Worm (Caenorhabditis elegans): ENCODE results near the gene del-5.

Gene del-5

ce11 chrX:11033952-11034287 lies 25.9 kb upstream of the del-5 start:
- no peak for TF ChIP-seq C34F6.9 (tag; optimal IDR thresholded peaks at IDR 0.05)
- TF ChIP-seq lin-39 (tag; optimal IDR thresholded peaks at IDR 0.05), result no peak
- TF ChIP-seq sem-4 (tag; optimal IDR thresholded peaks at IDR 0.05), result no peak
- no peak for TF ChIP-seq nhr-21 (tag; optimal IDR thresholded peaks at IDR 0.05)
- no peak for TF ChIP-seq elt-3 (tag; optimal IDR thresholded peaks at IDR 0.05)
- no peak for TF ChIP-seq unc-55 (GFP tag; optimal IDR thresholded peaks at IDR 0.05)
- TF ChIP-seq ZK546.5 (tag; optimal IDR thresholded peaks at IDR 0.05), result no peak

ce11 chrX:11033128-11033951 lies 25.4 kb upstream of the del-5 start:
- peak; percentile 63 for TF ChIP-seq blmp-1 (tag; optimal IDR thresholded peaks at IDR 0.05; ENCODE audit: insufficient read depth)
- peak; percentile 12 for TF ChIP-seq nhr-25 (tag; optimal IDR thresholded peaks at IDR 0.05)
- TF ChIP-seq ceh-16 (tag; optimal IDR thresholded peaks at IDR 0.05), result peak; percentile 64
- TF ChIP-seq ztf-4 (tag; optimal IDR thresholded peaks at IDR 0.05), result no peak

- TF ChIP-seq R02D3.7 (tag; optimal IDR thresholded peaks at IDR 0.05) (no peak), unc-39 (tag; optimal IDR thresholded peaks at IDR 0.05) (no peak), ztf-1 (GFP tag; conservative IDR thresholded peaks at IDR 0.05) (no peak), peb-1 (tag; optimal IDR thresholded peaks at IDR 0.05) (no peak), unc-62 (GFP tag; optimal IDR thresholded peaks at IDR 0.05) (no peak), gmeb-1 (tag; optimal IDR thresholded peaks at IDR 0.05) (no peak), nhr-11 (tag; optimal IDR thresholded peaks at IDR 0.05) (no peak), elt-1 (tag; optimal IDR thresholded peaks at IDR 0.05) (no peak), nhr-10 (tag; optimal IDR thresholded peaks at IDR 0.05) (no peak), nhr-237 (tag; optimal IDR thresholded peaks at IDR 0.05) (no peak), mab-5 (tag; optimal IDR thresholded peaks at IDR 0.05) (no peak), nhr-6 (tag; optimal IDR thresholded peaks at IDR 0.05) (no peak), lin-39 (tag; optimal IDR thresholded peaks at IDR 0.05) (no peak), egl-27 (tag; optimal IDR thresholded peaks at IDR 0.05) (no peak), ztf-4 (tag; optimal IDR thresholded peaks at IDR 0.05) (no peak), C34F6.9 (tag; optimal IDR thresholded peaks at IDR 0.05) (no peak), ceh-16 (tag; optimal IDR thresholded peaks at IDR 0.05) (no peak), snpc-4 (tag; optimal IDR thresholded peaks at IDR 0.05) (no peak)
Measured at ce11 chrX:11032412-11032811, 24.4 kb upstream of the del-5 start.

ce11 chrX:11031869-11032268 lies 23.9 kb upstream of the del-5 start:
- TF ChIP-seq nhr-129 (tag; optimal IDR thresholded peaks at IDR 0.05) (no peak), nhr-25 (tag; optimal IDR thresholded peaks at IDR 0.05) (no peak), nhr-6 (tag; optimal IDR thresholded peaks at IDR 0.05) (no peak), nhr-77 (tag; optimal IDR thresholded peaks at IDR 0.05) (no peak), ZK546.5 (tag; optimal IDR thresholded peaks at IDR 0.05) (no peak), sma-9 (GFP tag; optimal IDR thresholded peaks at IDR 0.05) (no peak), sma-9 (tag; optimal IDR thresholded peaks at IDR 0.05) (no peak), blmp-1 (tag; optimal IDR thresholded peaks at IDR 0.05; ENCODE audit: insufficient read depth) (no peak), unc-55 (GFP tag; optimal IDR thresholded peaks at IDR 0.05) (no peak)

ce11 chrX:11031047-11031695 lies 23.2 kb upstream of the del-5 start:
- TF ChIP-seq sma-3 (GFP tag; optimal IDR thresholded peaks at IDR 0.05) (peak; percentile 93), C34F6.9 (tag; optimal IDR thresholded peaks at IDR 0.05) (peak; percentile 93), zag-1 (tag; optimal IDR thresholded peaks at IDR 0.05) (peak; percentile 92), nhr-129 (tag; optimal IDR thresholded peaks at IDR 0.05) (peak; percentile 92), lin-11 (tag; optimal IDR thresholded peaks at IDR 0.05) (peak; percentile 31), mab-5 (tag; optimal IDR thresholded peaks at IDR 0.05) (peak; percentile 65), sem-4 (tag; optimal IDR thresholded peaks at IDR 0.05) (peak; percentile 96), lin-13 (GFP tag; optimal IDR thresholded peaks at IDR 0.05) (peak; percentile 78), lin-39 (tag; optimal IDR thresholded peaks at IDR 0.05) (peak; percentile 30), F13H6.1 (tag; optimal IDR thresholded peaks at IDR 0.05) (peak; percentile 99), aly-2 (tag; optimal IDR thresholded peaks at IDR 0.05) (no peak), gmeb-1 (tag; optimal IDR thresholded peaks at IDR 0.05) (peak; percentile 66), R02D3.7 (tag; optimal IDR thresholded peaks at IDR 0.05) (no peak), ztf-4 (tag; optimal IDR thresholded peaks at IDR 0.05) (peak; percentile 73), skn-1 (tag; optimal IDR thresholded peaks at IDR 0.05) (no peak), blmp-1 (tag; optimal IDR thresholded peaks at IDR 0.05; ENCODE audit: insufficient read depth) (peak; percentile 52), unc-62 (GFP tag; optimal IDR thresholded peaks at IDR 0.05) (peak; percentile 48), ceh-82 (tag; optimal IDR thresholded peaks at IDR 0.05) (peak; percentile 58), nhr-25 (tag; optimal IDR thresholded peaks at IDR 0.05) (peak; percentile 93), nhr-11 (tag; optimal IDR thresholded peaks at IDR 0.05) (peak; percentile 32), sma-9 (GFP tag; optimal IDR thresholded peaks at IDR 0.05) (peak; percentile 83), sma-9 (tag; optimal IDR thresholded peaks at IDR 0.05) (peak; percentile 43), alr-1 (tag; optimal IDR thresholded peaks at IDR 0.05) (no peak), egl-27 (tag; optimal IDR thresholded peaks at IDR 0.05) (peak; percentile 92), nhr-21 (tag; optimal IDR thresholded peaks at IDR 0.05) (peak; percentile 90), unc-39 (tag; optimal IDR thresholded peaks at IDR 0.05) (peak; percentile 9), nhr-6 (tag; optimal IDR thresholded peaks at IDR 0.05) (peak; percentile 82), Y55F3AM.14 (GFP tag; optimal IDR thresholded peaks at IDR 0.05) (peak; percentile 83), mdl-1 (tag; optimal IDR thresholded peaks at IDR 0.05) (peak; percentile 86 to 92), ztf-1 (GFP tag; conservative IDR thresholded peaks at IDR 0.05) (no peak), ZK546.5 (tag; optimal IDR thresholded peaks at IDR 0.05) (peak; percentile 37)
